In genomic region chrIV:4758659-4759058, ce11 we compare ENCODE assay signal across 4 worm cellular contexts.
A peak's percentile ranks its signal among the peaks of the same experiment; 100 is the strongest.
TF ChIP-seq lines count a peak whose summit lies in the region.

TSS of gene Y17G9B.8 (minus strand) at chrIV:4758840.

TF ChIP-seq in whole organism, L1 larva, 84 proteins besides CTCF, POLR2A, EP300 and RAD21:
- TF ChIP-seq lsy-2 (tag; optimal IDR thresholded peaks at IDR 0.05; lab: Kevin White, UChicago) (peak; percentile 10 to 33), jun-1 (tag; optimal IDR thresholded peaks at IDR 0.05; lab: Kevin White, UChicago) (no peak)

TF ChIP-seq in whole organism, L4 larva, 104 proteins besides CTCF, POLR2A, EP300 and RAD21:
- peak in 1 of 2 experiments; percentile 73 for TF ChIP-seq unc-62 (GFP tag; optimal IDR thresholded peaks at IDR 0.05 in 1 of 2; lab: Kevin White, UChicago)
- no peak for TF ChIP-seq unc-62 (tag; optimal IDR thresholded peaks at IDR 0.05; lab: Kevin White, UChicago)
- peak; percentile 19 for TF ChIP-seq mes-2 (tag; optimal IDR thresholded peaks at IDR 0.05; lab: Kevin White, UChicago; ENCODE audit: poor library complexity, severe bottlenecking)
- no peak for TF ChIP-seq tag-97 (GFP tag; IDR thresholded peaks at IDR 0.05; lab: Robert Waterston, UW)
- TF ChIP-seq lin-38 (GFP tag; IDR thresholded peaks at IDR 0.05; lab: Robert Waterston, UW): peak; percentile 45
- no peak; the same call in 1 of the 2 replicates for TF ChIP-seq arid-1 (GFP tag; conservative IDR thresholded peaks at IDR 0.05; lab: Robert Waterston, UW)
- peak in 1 of 2 experiments; percentile 5 for TF ChIP-seq lsy-2 (tag; optimal IDR thresholded peaks at IDR 0.05; lab: Kevin White, UChicago)
- no peak for TF ChIP-seq duxl-1 (tag; optimal IDR thresholded peaks at IDR 0.05; lab: Kevin White, UChicago; ENCODE audit: poor library complexity)
- no peak for TF ChIP-seq gei-8 (GFP tag; optimal IDR thresholded peaks at IDR 0.05; lab: Kevin White, UChicago)
- TF ChIP-seq F49E8.2 (tag; optimal IDR thresholded peaks at IDR 0.05; lab: Kevin White, UChicago; ENCODE audit: borderline replicate concordance): peak; percentile 27
- TF ChIP-seq pqm-1 (tag; optimal IDR thresholded peaks at IDR 0.05; lab: Kevin White, UChicago): no peak
- peak; percentile 63 for TF ChIP-seq snpc-1.2 (GFP tag; IDR thresholded peaks at IDR 0.05; lab: Robert Waterston, UW)
- no peak for TF ChIP-seq Y48G9A.11 (GFP tag; IDR thresholded peaks at IDR 0.05; lab: Robert Waterston, UW)
- TF ChIP-seq mxl-3 (GFP tag; optimal IDR thresholded peaks at IDR 0.05; lab: Kevin White, UChicago): no peak
- no peak for TF ChIP-seq lin-29 (GFP tag; IDR thresholded peaks at IDR 0.05; lab: Robert Waterston, UW)
- no peak for TF ChIP-seq saeg-2 (GFP tag; IDR thresholded peaks at IDR 0.05; lab: Robert Waterston, UW)
- no peak for TF ChIP-seq egl-27 (tag; optimal IDR thresholded peaks at IDR 0.05; lab: Kevin White, UChicago)
- TF ChIP-seq dve-1 (tag; optimal IDR thresholded peaks at IDR 0.05; lab: Kevin White, UChicago; ENCODE audit: insufficient read depth): no peak
- TF ChIP-seq unc-130 (GFP tag; optimal IDR thresholded peaks at IDR 0.05; lab: Kevin White, UChicago): no peak

TF ChIP-seq in whole organism, mixed stage, embryonic, 35 proteins besides CTCF, POLR2A, EP300 and RAD21:
- TF ChIP-seq unc-120 (tag; optimal IDR thresholded peaks at IDR 0.05; lab: Kevin White, UChicago; ENCODE audit: poor library complexity, severe bottlenecking): no peak
- no peak for TF ChIP-seq nhr-12 (tag; optimal IDR thresholded peaks at IDR 0.05; lab: Kevin White, UChicago)
- no peak for TF ChIP-seq lin-13 (tag; optimal IDR thresholded peaks at IDR 0.05; lab: Kevin White, UChicago)
- no peak for TF ChIP-seq ceh-43 (GFP tag; optimal IDR thresholded peaks at IDR 0.05; lab: Kevin White, UChicago)
- TF ChIP-seq sptf-1 (tag; optimal IDR thresholded peaks at IDR 0.05; lab: Kevin White, UChicago): peak; percentile 9

TF ChIP-seq in whole organism, young adult, 124 proteins besides CTCF, POLR2A, EP300 and RAD21:
- peak; percentile 23 for TF ChIP-seq lsl-1 (GFP tag; optimal IDR thresholded peaks at IDR 0.05; lab: Kevin White, UChicago)
- TF ChIP-seq mel-28 (tag; optimal IDR thresholded peaks at IDR 0.05; lab: Kevin White, UChicago; ENCODE audit: borderline replicate concordance): no peak
- TF ChIP-seq ztf-18 (tag; optimal IDR thresholded peaks at IDR 0.05; lab: Kevin White, UChicago): peak; percentile 9
- TF ChIP-seq tlf-1 (GFP tag; optimal IDR thresholded peaks at IDR 0.05; lab: Kevin White, UChicago): no peak
- no peak for TF ChIP-seq ceh-100 (GFP tag; IDR thresholded peaks at IDR 0.05; lab: Robert Waterston, UW)
- TF ChIP-seq aptf-2 (GFP tag; conservative IDR thresholded peaks at IDR 0.05; lab: Robert Waterston, UW): no peak
- TF ChIP-seq him-1 (tag; optimal IDR thresholded peaks at IDR 0.05; lab: Kevin White, UChicago): no peak
- peak; percentile 45 for TF ChIP-seq F49E8.2 (tag; optimal IDR thresholded peaks at IDR 0.05; lab: Kevin White, UChicago; ENCODE audit: insufficient read depth)
- peak; percentile 45 for TF ChIP-seq lin-54 (GFP tag; optimal IDR thresholded peaks at IDR 0.05; lab: Kevin White, UChicago)
- TF ChIP-seq F39B2.1 (GFP tag; IDR thresholded peaks at IDR 0.05; lab: Robert Waterston, UW): 0 out of 2 replicates have a peak, but pooled peaks have one; percentile 24
- no peak for TF ChIP-seq K12H6.12 (tag; optimal IDR thresholded peaks at IDR 0.05; lab: Kevin White, UChicago)
- TF ChIP-seq ceh-40 (GFP tag; IDR thresholded peaks at IDR 0.05; lab: Robert Waterston, UW): no peak
- 0 out of 2 replicates have a peak, but pooled peaks have one; percentile 5 for TF ChIP-seq mcd-1 (GFP tag; IDR thresholded peaks at IDR 0.05; lab: Robert Waterston, UW)
- no peak for TF ChIP-seq snpc-4 (GFP tag; optimal IDR thresholded peaks at IDR 0.05; lab: Kevin White, UChicago)
- peak in 1 of 4 experiments; percentile 66 for TF ChIP-seq snpc-4 (tag; optimal IDR thresholded peaks at IDR 0.05; lab: Kevin White, UChicago)
- TF ChIP-seq snpc-1.3 (tag; optimal IDR thresholded peaks at IDR 0.05; lab: Kevin White, UChicago; ENCODE audit: insufficient read depth): peak; percentile 11
- TF ChIP-seq repo-1 (tag; optimal IDR thresholded peaks at IDR 0.05; lab: Kevin White, UChicago): peak; percentile 11
- TF ChIP-seq B0336.3 (GFP tag; IDR thresholded peaks at IDR 0.05; lab: Robert Waterston, UW): peak; percentile 75
- TF ChIP-seq cebp-1 (GFP tag; IDR thresholded peaks at IDR 0.05; lab: Robert Waterston, UW): no peak
- peak; percentile 11 for TF ChIP-seq cebp-1 (tag; optimal IDR thresholded peaks at IDR 0.05; lab: Kevin White, UChicago)
- peak; percentile 72 for TF ChIP-seq nfyb-1 (GFP tag; IDR thresholded peaks at IDR 0.05; lab: Robert Waterston, UW)
- no peak for TF ChIP-seq T26A5.8 (tag; optimal IDR thresholded peaks at IDR 0.05; lab: Kevin White, UChicago)
- peak; percentile 44; the same call in 1 of the 2 replicates for TF ChIP-seq hmg-1.2 (GFP tag; IDR thresholded peaks at IDR 0.05; lab: Robert Waterston, UW)
- TF ChIP-seq athp-1 (tag; optimal IDR thresholded peaks at IDR 0.05; lab: Kevin White, UChicago): peak; percentile 10
- peak; percentile 55; the same call in 1 of the 2 replicates for TF ChIP-seq madf-6 (GFP tag; IDR thresholded peaks at IDR 0.05; lab: Robert Waterston, UW)
- peak; percentile 51 for TF ChIP-seq tbp1 (GFP tag; optimal IDR thresholded peaks at IDR 0.05; lab: Kevin White, UChicago)
- peak; percentile 25 for TF ChIP-seq die-1 (tag; optimal IDR thresholded peaks at IDR 0.05; lab: Kevin White, UChicago)
- TF ChIP-seq xnd-1 (tag; optimal IDR thresholded peaks at IDR 0.05; lab: Kevin White, UChicago): peak; percentile 32
- peak; percentile 2 for TF ChIP-seq ceh-27 (GFP tag; optimal IDR thresholded peaks at IDR 0.05; lab: Kevin White, UChicago)
- peak; percentile 67 for TF ChIP-seq snpc-3.4 (tag; optimal IDR thresholded peaks at IDR 0.05; lab: Kevin White, UChicago)
- TF ChIP-seq lin-26 (GFP tag; IDR thresholded peaks at IDR 0.05; lab: Robert Waterston, UW): peak; percentile 44; the same call in 1 of the 2 replicates
- TF ChIP-seq somi-1 (GFP tag; optimal IDR thresholded peaks at IDR 0.05; lab: Kevin White, UChicago): no peak
- TF ChIP-seq rcor-1 (GFP tag; IDR thresholded peaks at IDR 0.05; lab: Robert Waterston, UW): peak; percentile 40; the same call in 1 of the 2 replicates
- no peak for TF ChIP-seq T07F8.4 (tag; optimal IDR thresholded peaks at IDR 0.05; lab: Kevin White, UChicago)
- peak; percentile 83 for TF ChIP-seq hsf-1 (GFP tag; IDR thresholded peaks at IDR 0.05; lab: Robert Waterston, UW)
- no peak for TF ChIP-seq nhr-120 (GFP tag; IDR thresholded peaks at IDR 0.05; lab: Robert Waterston, UW)
TF ChIP-seq in whole organism, young adult: peak in this region for 23.
